Worm (Caenorhabditis elegans) whole organism, early embryonic: ENCODE data around the gene gcy-19.
"Not testable (repeated sequence)": the region's sequence is repeated elsewhere in the genome, so short reads cannot be mapped to it uniquely, and the experiment has no call there.

Experiments
- B0310.2 ChIP-seq: sonication (generic microtip); optimal IDR thresholded peaks from 2 replicates; lab custom pipeline; 2016; ENCODE audit warnings: mild to moderate bottlenecking, missing genetic modification characterization, missing compliant biosample characterization
- F13C5.2 ChIP-seq: sonication (generic microtip); optimal IDR thresholded peaks from 2 replicates; lab custom pipeline; 2017; ENCODE audit warnings: mild to moderate bottlenecking, missing genetic modification characterization, inconsistent platforms, missing compliant biosample characterization
- aly-1 ChIP-seq: sonication (generic microtip); optimal IDR thresholded peaks from 2 replicates; lab custom pipeline; 2016; ENCODE audit warnings: missing genetic modification characterization, missing compliant biosample characterization
- ama-1 ChIP-seq: fragments of 150-350 bp; optimal IDR thresholded peaks from 2 replicates; lab custom pipeline; 2014
- ceh-13 ChIP-seq: fragments of 200-800 bp; sonication (Bioruptor generic); optimal IDR thresholded peaks from 2 replicates; lab custom pipeline; 2018; ENCODE audit warnings: mild to moderate bottlenecking, missing genetic modification characterization, missing compliant biosample characterization
- ceh-36 ChIP-seq: sonication (generic microtip); optimal IDR thresholded peaks from 2 replicates; lab custom pipeline; 2016; ENCODE audit warnings: missing genetic modification characterization, inconsistent platforms, missing compliant biosample characterization
- ets-7 ChIP-seq: sonication (generic microtip); optimal IDR thresholded peaks from 2 replicates; lab custom pipeline; 2016; ENCODE audit warnings: missing genotype, missing genetic modification characterization, missing compliant biosample characterization
- flt-1 ChIP-seq: fragments of 200-800 bp; sonication (Bioruptor generic); IDR thresholded peaks from 2 replicates; pipeline ENCODE4 v1.3.6; 2022; ENCODE audit warnings: missing genetic modification characterization, missing compliant biosample characterization
- hmbx-1 ChIP-seq: sonication (generic microtip); optimal IDR thresholded peaks from 2 replicates; lab custom pipeline; 2016; ENCODE audit warnings: mild to moderate bottlenecking, missing genetic modification characterization, missing compliant biosample characterization
- hmg-4 ChIP-seq: fragments of 200-800 bp; sonication (Bioruptor generic); optimal IDR thresholded peaks from 2 replicates; lab custom pipeline; 2018; ENCODE audit warnings: mild to moderate bottlenecking, missing genetic modification characterization, missing compliant biosample characterization
- hnd-1 ChIP-seq: sonication (generic microtip); optimal IDR thresholded peaks from 2 replicates; lab custom pipeline; 2016; ENCODE audit warnings: missing genetic modification characterization, missing compliant biosample characterization
- pes-1 ChIP-seq: fragments of 200-800 bp; sonication (Bioruptor generic); IDR thresholded peaks from 2 replicates; pipeline ENCODE4 v1.3.6; 2022; ENCODE audit warnings: missing genetic modification reagents, missing genetic modification characterization, missing compliant biosample characterization
- scrt-1 ChIP-seq: fragments of 200-800 bp; sonication (Bioruptor generic); IDR thresholded peaks from 2 replicates; pipeline ENCODE4 v1.3.6; 2022; ENCODE audit warnings: missing genetic modification characterization, missing compliant biosample characterization
- sea-1 ChIP-seq: fragments of 200-800 bp; sonication (Bioruptor generic); conservative IDR thresholded peaks from 2 replicates; pipeline ENCODE4 v1.3.6; 2022; ENCODE audit warnings: missing genetic modification characterization, missing compliant biosample characterization
- tbx-11 ChIP-seq: fragments of 200-800 bp; sonication (Bioruptor generic); IDR thresholded peaks from 2 replicates; pipeline ENCODE4 v1.3.6; 2022; ENCODE audit warnings: missing genetic modification characterization, missing compliant biosample characterization
- tbx-37 ChIP-seq: fragments of 200-800 bp; sonication (Bioruptor generic); conservative IDR thresholded peaks from 2 replicates; pipeline ENCODE4 v1.3.6; 2022; ENCODE audit warnings: missing genetic modification reagents, missing genetic modification characterization, missing compliant biosample characterization
- tra-4 ChIP-seq: sonication (generic microtip); optimal IDR thresholded peaks from 2 replicates; lab custom pipeline; 2017; ENCODE audit warnings: missing genetic modification characterization, missing compliant biosample characterization

The gcy-19 gene

DNA sequence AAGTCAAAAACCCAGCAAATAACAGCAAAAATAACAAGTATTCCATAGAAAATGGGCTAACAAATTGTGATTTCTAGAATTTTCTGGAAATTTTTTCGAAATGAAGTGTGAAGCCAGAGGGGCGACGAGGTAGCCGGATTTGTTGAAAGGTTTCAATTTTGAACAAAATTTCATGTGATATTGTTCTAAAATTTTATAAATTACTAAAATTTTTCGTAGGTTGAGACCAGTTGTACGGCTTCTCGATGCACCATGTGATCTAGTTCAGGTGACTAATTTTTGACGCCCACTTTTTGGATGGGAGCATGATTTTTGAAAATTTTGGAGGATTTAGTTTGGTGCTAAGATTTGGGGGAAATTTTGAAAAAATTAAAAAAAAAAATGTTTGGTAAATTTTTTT lies at the start of gene gcy-19:
Gene gcy-19 (minus strand): TSS at position 101 of the 400 bp plus-strand sequence.
- TF ChIP-seq aly-1 (tag; lab: Kevin White, UChicago) (no peak), tra-4 (no peak), hnd-1 (tag; lab: Kevin White, UChicago) (no peak), ceh-13 (no peak), ets-7 (tag; lab: Kevin White, UChicago) (no peak), pes-1 (no peak), ceh-36 (tag; lab: Kevin White, UChicago) (no peak), hmbx-1 (tag; lab: Kevin White, UChicago) (no peak), tbx-37 (GFP tag; lab: Robert Waterston, UW) (no peak), B0310.2 (tag; lab: Kevin White, UChicago) (no peak), ama-1 (lab: Kevin White, UChicago) (no peak), F13C5.2 (no peak)

DNA sequence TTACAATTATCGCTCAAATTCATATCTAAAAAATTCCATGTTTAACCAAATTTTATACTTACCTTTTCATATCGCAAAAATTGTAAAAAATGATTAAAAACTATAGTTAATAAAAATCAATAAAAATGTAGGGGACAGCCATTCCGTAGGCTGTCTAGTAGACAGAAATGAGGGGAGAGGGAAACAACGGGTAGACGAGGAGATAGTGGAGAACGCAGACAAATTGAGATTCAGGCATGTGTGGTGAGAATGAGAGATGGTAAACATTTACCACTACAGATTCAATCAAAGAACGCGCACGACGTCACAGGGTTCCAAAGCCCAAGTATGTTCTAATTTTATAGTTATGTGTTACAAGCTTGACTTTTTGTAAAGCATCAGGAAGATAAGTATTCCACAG lies 44.4 kb upstream of the gcy-19 start:
- TF ChIP-seq aly-1 (tag; lab: Kevin White, UChicago), result no peak
- TF ChIP-seq hmg-4, result no peak
- no peak for TF ChIP-seq hmbx-1 (tag; lab: Kevin White, UChicago)
- no peak for TF ChIP-seq ama-1 (lab: Kevin White, UChicago)
- no peak for TF ChIP-seq tbx-11 (GFP tag; lab: Robert Waterston, UW)
- TF ChIP-seq tbx-37 (GFP tag; lab: Robert Waterston, UW), result no peak
- TF ChIP-seq ceh-13, result no peak
- TF ChIP-seq sea-1 (GFP tag; lab: Robert Waterston, UW), result no peak
- no peak for TF ChIP-seq ets-7 (tag; lab: Kevin White, UChicago)
- TF ChIP-seq F13C5.2, result no peak
- TF ChIP-seq B0310.2 (tag; lab: Kevin White, UChicago), result no peak
- no peak for TF ChIP-seq flt-1 (GFP tag; lab: Robert Waterston, UW)
- no peak for TF ChIP-seq ceh-36 (tag; lab: Kevin White, UChicago)
- no peak for TF ChIP-seq tra-4
- no peak for TF ChIP-seq pes-1
- TF ChIP-seq hnd-1 (tag; lab: Kevin White, UChicago), result no peak
- TF ChIP-seq scrt-1 (GFP tag; lab: Robert Waterston, UW), result no peak

DNA sequence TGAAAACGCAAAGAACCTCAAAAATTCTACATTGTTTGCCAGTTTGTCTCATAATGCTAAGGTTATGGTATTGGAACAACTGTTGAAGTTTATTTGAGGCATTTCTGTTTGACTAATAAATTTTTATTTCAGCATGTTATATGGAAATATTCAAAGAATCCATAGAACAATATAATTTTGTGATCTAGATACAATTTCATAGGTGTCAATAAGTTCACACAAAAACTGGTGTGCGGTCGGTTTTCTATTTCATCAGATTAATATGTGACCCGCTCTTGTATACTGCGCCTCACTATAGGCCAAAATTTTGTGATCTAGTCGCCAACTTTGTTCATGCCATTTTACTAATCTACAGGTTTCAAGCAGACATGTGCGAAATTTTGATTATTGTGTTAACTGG lies 40.3 kb upstream of the gcy-19 start, which contains the start of gene btb-22:
Gene btb-22 (plus strand): TSS at position 301 of the 400 bp plus-strand sequence.
- TF ChIP-seq tra-4 (no peak), tbx-37 (GFP tag; lab: Robert Waterston, UW) (no peak), aly-1 (tag; lab: Kevin White, UChicago) (no peak), flt-1 (GFP tag; lab: Robert Waterston, UW) (no peak), hnd-1 (tag; lab: Kevin White, UChicago) (no peak), tbx-11 (GFP tag; lab: Robert Waterston, UW) (no peak), ama-1 (lab: Kevin White, UChicago) (no peak), F13C5.2 (no peak), hmg-4 (no peak), pes-1 (no peak), ceh-13 (no peak), hmbx-1 (tag; lab: Kevin White, UChicago) (no peak), B0310.2 (tag; lab: Kevin White, UChicago) (no peak), sea-1 (GFP tag; lab: Robert Waterston, UW) (no peak), ceh-36 (tag; lab: Kevin White, UChicago) (no peak), ets-7 (tag; lab: Kevin White, UChicago) (no peak), scrt-1 (GFP tag; lab: Robert Waterston, UW) (no peak)

DNA sequence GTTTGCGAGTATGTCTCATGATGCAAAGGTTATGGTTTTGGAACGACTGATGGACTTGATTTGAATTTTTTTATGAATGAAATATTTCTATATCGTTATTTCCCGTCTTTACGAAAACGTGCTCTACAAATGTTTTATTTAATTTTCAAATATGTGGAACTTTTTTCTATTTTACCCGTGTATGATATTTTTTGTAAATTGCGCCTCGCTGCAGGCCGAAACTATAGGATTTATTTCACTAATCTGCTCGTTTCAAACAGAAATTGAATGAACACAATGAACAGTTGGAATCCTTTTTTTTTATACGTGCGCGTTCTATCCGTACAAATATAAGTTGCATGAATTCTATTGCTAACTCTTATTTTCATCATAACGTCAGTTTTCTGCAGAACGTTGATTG lies 38.8 kb upstream of the gcy-19 start, which contains the start of gene btb-18:
Gene btb-18 (plus strand): TSS at position 301 of the 400 bp plus-strand sequence.
- TF ChIP-seq hmbx-1 (tag; lab: Kevin White, UChicago), result no peak
- TF ChIP-seq tra-4, result no peak
- TF ChIP-seq scrt-1 (GFP tag; lab: Robert Waterston, UW), result no peak
- no peak for TF ChIP-seq ceh-36 (tag; lab: Kevin White, UChicago)
- no peak for TF ChIP-seq flt-1 (GFP tag; lab: Robert Waterston, UW)
- TF ChIP-seq ets-7 (tag; lab: Kevin White, UChicago), result no peak
- no peak for TF ChIP-seq hmg-4

DNA sequence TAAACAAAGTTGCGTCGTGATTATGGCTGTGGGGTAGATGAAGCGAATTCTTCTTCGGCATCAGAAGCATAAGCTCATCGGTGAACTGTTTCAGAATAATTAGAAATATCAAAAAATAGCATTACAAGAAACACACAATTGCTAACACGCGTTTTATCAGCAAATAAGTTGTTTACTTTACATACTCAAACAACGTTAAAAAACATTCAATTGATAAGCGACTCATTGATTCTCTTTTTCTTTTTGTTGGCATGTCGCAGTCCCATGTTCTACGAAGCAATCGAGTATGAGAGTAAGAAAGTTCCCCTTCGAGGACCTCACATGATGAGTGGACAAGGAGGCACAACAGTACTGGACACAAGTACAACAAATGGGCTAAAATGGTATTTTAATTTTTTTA lies 37.5 kb upstream of the gcy-19 start, which contains the start of gene btb-16:
Gene btb-16 (plus strand): TSS at position 240 of the 400 bp plus-strand sequence.
- TF ChIP-seq ets-7 (tag; lab: Kevin White, UChicago) (no peak), scrt-1 (GFP tag; lab: Robert Waterston, UW) (no peak), ama-1 (lab: Kevin White, UChicago) (no peak), aly-1 (tag; lab: Kevin White, UChicago) (no peak), tbx-37 (GFP tag; lab: Robert Waterston, UW) (no peak)

DNA sequence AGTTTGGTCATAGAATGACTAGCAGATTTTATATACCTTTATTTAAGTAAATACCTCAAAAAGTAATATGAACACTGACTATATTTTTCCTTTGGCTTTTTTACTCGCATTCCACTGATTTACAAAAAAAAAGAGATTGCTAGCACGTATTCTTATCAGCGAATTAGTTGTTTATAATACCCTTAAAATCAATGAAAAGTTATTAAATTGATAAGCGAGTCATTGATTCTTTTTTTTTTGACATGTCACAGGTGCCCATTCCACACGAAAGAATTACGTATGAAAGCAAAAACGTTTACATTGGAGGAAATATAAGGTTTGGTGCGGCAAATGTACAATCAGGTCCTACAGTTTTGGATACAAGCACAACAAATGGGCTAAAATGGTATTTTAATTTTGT lies 36.0 kb upstream of the gcy-19 start, which contains the start of gene btb-17:
Gene btb-17 (plus strand): TSS at position 213 of the 400 bp plus-strand sequence.
- TF ChIP-seq tbx-37 (GFP tag; lab: Robert Waterston, UW) (no peak), ets-7 (tag; lab: Kevin White, UChicago) (no peak)

DNA sequence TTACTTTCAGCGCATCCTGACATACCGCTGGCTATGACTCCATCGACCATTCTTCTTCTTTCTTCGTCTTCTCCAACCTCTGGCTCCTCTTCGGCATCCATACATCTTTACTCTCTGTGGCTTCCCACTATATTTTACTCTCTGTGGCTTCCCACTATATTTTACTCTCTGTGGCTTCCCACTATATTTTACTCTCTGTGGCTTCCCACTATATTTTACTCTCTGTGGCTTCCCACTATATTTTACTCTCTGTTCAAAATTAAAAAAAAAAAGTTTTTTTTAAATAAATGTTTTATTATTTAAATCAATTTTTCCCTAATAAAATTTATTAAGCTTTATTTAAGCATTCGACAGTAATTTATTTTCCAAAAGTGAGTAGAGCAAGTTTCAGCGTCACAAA lies 31.4 kb upstream of the gcy-19 start, which contains the start of gene F39E9.14:
Gene F39E9.14 (minus strand): TSS at position 101 of the 400 bp plus-strand sequence.
- not testable (repeated sequence) for TF ChIP-seq tra-4; ceh-36 (tag; lab: Kevin White, UChicago); tbx-11 (GFP tag; lab: Robert Waterston, UW)

DNA sequence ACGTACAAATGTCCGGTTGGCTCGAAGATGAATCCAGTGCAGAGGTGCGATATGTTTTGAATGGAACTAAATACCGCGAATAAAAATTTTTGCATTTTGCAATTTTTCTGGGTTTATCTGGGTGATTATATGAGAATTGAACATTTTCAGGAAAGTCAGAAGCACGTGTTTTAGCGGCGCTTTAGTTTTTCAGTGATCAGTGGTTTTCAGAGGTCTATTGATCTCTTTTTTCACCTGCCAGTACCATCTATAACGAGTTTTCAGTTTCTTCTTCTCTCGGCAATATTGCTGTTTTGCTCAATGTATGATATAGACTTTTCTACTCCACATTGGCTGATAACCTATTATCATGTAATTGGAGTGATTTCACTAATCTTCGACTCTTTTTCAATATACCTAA lies 27.9 kb upstream of the gcy-19 start, which contains the start of gene sri-63:
Gene sri-63 (plus strand): TSS at position 301 of the 400 bp plus-strand sequence.
- TF ChIP-seq tra-4 (no peak), sea-1 (GFP tag; lab: Robert Waterston, UW) (no peak), ama-1 (lab: Kevin White, UChicago) (no peak), F13C5.2 (no peak), hmg-4 (no peak), ceh-13 (no peak), ceh-36 (tag; lab: Kevin White, UChicago) (no peak), tbx-11 (GFP tag; lab: Robert Waterston, UW) (no peak), hnd-1 (tag; lab: Kevin White, UChicago) (no peak), flt-1 (GFP tag; lab: Robert Waterston, UW) (no peak)
